Worm (Caenorhabditis elegans) whole organism, young adult: ENCODE measurements around the gene R07B1.8.

Experiments
- D2030.7 ChIP-seq: fragments of 200-800 bp; sonication (Bioruptor generic); IDR thresholded peaks from 2 replicates; pipeline ENCODE4 v1.3.6; 2022; ENCODE audit warnings: missing genetic modification reagents, missing genetic modification characterization, missing compliant biosample characterization
- Y53G8AR.9 ChIP-seq: fragments of 200-800 bp; sonication (Bioruptor generic); conservative IDR thresholded peaks from 2 replicates; pipeline ENCODE4 v1.3.6; 2022; ENCODE audit warnings: missing genetic modification reagents, missing genetic modification characterization, missing compliant biosample characterization
- Y79H2A.3 ChIP-seq: fragments of 200-800 bp; sonication (Bioruptor generic); conservative IDR thresholded peaks from 2 replicates; pipeline ENCODE4 v1.3.6; 2022; ENCODE audit warnings: missing genetic modification reagents, missing genetic modification characterization, missing compliant biosample characterization
- ama-1 ChIP-seq, 3 experiments: fragments of 150-350 bp in 1 of 3; sonication (generic microtip) in 2 of 3; optimal IDR thresholded peaks; 2 replicates each; lab custom pipeline; 2014 to 2018; ENCODE audit warnings: missing biosample characterization in 2 of 3, missing genetic modification characterization in 2 of 3, missing genetic modification reagents in 2 of 3
- hmg-1.2 ChIP-seq: fragments of 200-800 bp; sonication (Bioruptor generic); IDR thresholded peaks from 2 replicates; pipeline ENCODE4 v1.3.6; 2022; ENCODE audit warnings: missing genetic modification reagents, missing genetic modification characterization, missing compliant biosample characterization
- hrde-1 ChIP-seq: sonication (generic microtip); optimal IDR thresholded peaks from 2 replicates; lab custom pipeline; 2016; ENCODE audit warnings: missing genetic modification characterization, mild to moderate bottlenecking, missing compliant biosample characterization, moderate library complexity, missing genotype, missing genetic modification reagents, borderline replicate concordance
- lin-35 ChIP-seq, 3 experiments: fragments of 150-350 bp in 2 of 3; sonication (generic microtip) in 1 of 3; optimal IDR thresholded peaks; 2 replicates each; lab custom pipeline; 2014 to 2018; ENCODE audit warnings: missing biosample characterization in 3 of 3, missing genetic modification characterization in 3 of 3, missing genetic modification reagents in 3 of 3
- lir-1 ChIP-seq: fragments of 200-800 bp; sonication (Bioruptor generic); conservative IDR thresholded peaks from 2 replicates; pipeline ENCODE4 v1.3.6; 2022; ENCODE audit warnings: missing genetic modification reagents, missing genetic modification characterization, missing compliant biosample characterization
- madf-8 ChIP-seq: fragments of 200-800 bp; sonication (Bioruptor generic); conservative IDR thresholded peaks from 2 replicates; pipeline ENCODE4 v1.3.6; 2022; ENCODE audit warnings: missing genetic modification reagents, missing genetic modification characterization, missing compliant biosample characterization
- nfya-2 ChIP-seq: fragments of 200-800 bp; sonication (Bioruptor generic); IDR thresholded peaks from 2 replicates; pipeline ENCODE4 v1.3.6; 2022; ENCODE audit warnings: missing genetic modification reagents, missing genetic modification characterization, missing compliant biosample characterization
- nfyb-1 ChIP-seq: fragments of 200-800 bp; sonication (Bioruptor generic); IDR thresholded peaks from 2 replicates; pipeline ENCODE4 v1.3.6; 2022; ENCODE audit warnings: missing genetic modification reagents, missing genetic modification characterization, missing compliant biosample characterization
- sdz-38 ChIP-seq: sonication (generic microtip); optimal IDR thresholded peaks from 2 replicates; lab custom pipeline; 2016; ENCODE audit warnings: missing genotype, missing genetic modification characterization, missing compliant biosample characterization
- sea-2 ChIP-seq: fragments of 200-800 bp; sonication (Bioruptor generic); IDR thresholded peaks from 2 replicates; pipeline ENCODE4 v1.3.6; 2022; ENCODE audit warnings: missing genetic modification characterization, missing compliant biosample characterization

DNA sequence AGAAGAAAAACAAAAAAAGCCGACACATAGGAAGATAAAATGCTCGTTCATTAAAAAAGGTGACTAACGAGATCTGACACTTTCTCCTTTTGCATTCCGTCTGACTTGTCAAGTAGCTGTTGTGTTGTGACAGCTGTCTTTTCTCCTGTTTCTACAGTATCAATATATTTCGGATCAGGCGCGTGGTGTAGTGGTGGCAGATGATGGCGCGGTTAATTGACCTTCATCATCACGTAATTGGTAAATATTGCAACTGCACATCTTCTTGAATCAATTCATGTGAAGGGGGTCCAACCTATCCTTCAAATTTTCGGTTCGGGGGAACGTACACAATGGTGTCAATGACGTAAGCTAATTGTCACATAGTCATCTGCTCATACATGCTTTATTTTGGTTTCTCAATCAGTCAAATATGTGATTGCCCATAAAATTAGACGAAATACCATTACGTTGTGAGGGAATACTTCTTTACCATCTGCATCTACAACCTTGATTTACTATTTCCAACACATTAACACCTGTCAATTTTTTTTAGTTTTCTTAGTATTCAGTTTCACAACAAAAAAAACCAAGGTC is 24.2 kb downstream of the R07B1.8 start:
- TF ChIP-seq hrde-1 (tag; lab: Kevin White, UChicago) (no peak), Y79H2A.3 (GFP tag; lab: Robert Waterston, UW) (no peak), sea-2 (GFP tag; lab: Robert Waterston, UW) (no peak), madf-8 (GFP tag; lab: Robert Waterston, UW) (no peak), lir-1 (GFP tag; lab: Robert Waterston, UW) (no peak), lin-35 (GFP tag; optimal IDR thresholded peaks at IDR 0.05; lab: Kevin White, UChicago) (no peak), nfyb-1 (no peak), sdz-38 (tag; lab: Kevin White, UChicago) (no peak), D2030.7 (GFP tag; lab: Robert Waterston, UW) (no peak), ama-1 (optimal IDR thresholded peaks at IDR 0.05; lab: Kevin White, UChicago) (no peak), ama-1 (GFP tag; optimal IDR thresholded peaks at IDR 0.05; lab: Kevin White, UChicago) (no peak), nfya-2 (no peak), hmg-1.2 (GFP tag; lab: Robert Waterston, UW) (no peak), Y53G8AR.9 (no peak)
